Worm (Caenorhabditis elegans): ENCODE measurements around the gene ttbk-8.2.

ttbk-8.2 gene

ce11 chrIV:5655966-5656389 is 24.2 kb downstream of the ttbk-8.2 start (continued):
- peak; percentile 49 for TF ChIP-seq R02D3.7 (tag; optimal IDR thresholded peaks at IDR 0.05)
- no peak for TF ChIP-seq ztf-11 (tag; optimal IDR thresholded peaks at IDR 0.05)
- TF ChIP-seq ama-1 (optimal IDR thresholded peaks at IDR 0.05), result no peak
- TF ChIP-seq nhr-67 (tag; optimal IDR thresholded peaks at IDR 0.05), result no peak
- TF ChIP-seq jun-1 (tag; optimal IDR thresholded peaks at IDR 0.05), result peak; percentile 66
- no peak for TF ChIP-seq egl-5 (tag; optimal IDR thresholded peaks at IDR 0.05)
- peak; percentile 46 for TF ChIP-seq nfya-1 (tag; optimal IDR thresholded peaks at IDR 0.05; ENCODE audit: insufficient read depth)
- peak; percentile 87 for TF ChIP-seq nhr-23 (tag; optimal IDR thresholded peaks at IDR 0.05)
- TF ChIP-seq pqm-1 (tag; optimal IDR thresholded peaks at IDR 0.05), result peak; percentile 72
- no peak for TF ChIP-seq ceh-9 (tag; optimal IDR thresholded peaks at IDR 0.05)
- no peak for TF ChIP-seq nhr-77 (tag; optimal IDR thresholded peaks at IDR 0.05)
- TF ChIP-seq ZK546.5 (tag; optimal IDR thresholded peaks at IDR 0.05), result no peak

- TF ChIP-seq nhr-11 (tag; optimal IDR thresholded peaks at IDR 0.05) (peak; percentile 67), aly-2 (tag; optimal IDR thresholded peaks at IDR 0.05) (no peak), elt-3 (tag; optimal IDR thresholded peaks at IDR 0.05) (no peak), ama-1 (optimal IDR thresholded peaks at IDR 0.05) (no peak), nfya-1 (tag; optimal IDR thresholded peaks at IDR 0.05; ENCODE audit: insufficient read depth) (peak; percentile 84), fos-1 (tag; optimal IDR thresholded peaks at IDR 0.05) (no peak), fkh-10 (GFP tag; optimal IDR thresholded peaks at IDR 0.05) (no peak), nhr-28 (tag; optimal IDR thresholded peaks at IDR 0.05) (no peak), lin-15B (tag; optimal IDR thresholded peaks at IDR 0.05) (peak; percentile 62), egl-27 (tag; optimal IDR thresholded peaks at IDR 0.05) (no peak), mdl-1 (tag; optimal IDR thresholded peaks at IDR 0.05) (no peak), tbx-2 (tag; optimal IDR thresholded peaks at IDR 0.05) (peak; percentile 59), pqm-1 (tag; optimal IDR thresholded peaks at IDR 0.05) (peak; percentile 23), zag-1 (tag; optimal IDR thresholded peaks at IDR 0.05) (no peak), ceh-9 (tag; optimal IDR thresholded peaks at IDR 0.05) (no peak), nhr-237 (tag; optimal IDR thresholded peaks at IDR 0.05) (no peak), elt-2 (tag; optimal IDR thresholded peaks at IDR 0.05) (peak; percentile 47), ztf-4 (tag; optimal IDR thresholded peaks at IDR 0.05) (peak; percentile 36), sea-2 (GFP tag; optimal IDR thresholded peaks at IDR 0.05) (no peak), fkh-2 (tag; optimal IDR thresholded peaks at IDR 0.05) (no peak), nhr-43 (tag; optimal IDR thresholded peaks at IDR 0.05; ENCODE audit: poor library complexity, severe bottlenecking) (peak; percentile 94), skn-1 (tag; optimal IDR thresholded peaks at IDR 0.05) (no peak), lin-39 (tag; optimal IDR thresholded peaks at IDR 0.05) (peak; percentile 12), hmg-11 (tag; optimal IDR thresholded peaks at IDR 0.05) (peak; percentile 31), snpc-4 (tag; optimal IDR thresholded peaks at IDR 0.05) (peak; percentile 37), ztf-11 (tag; optimal IDR thresholded peaks at IDR 0.05) (no peak), ZK546.5 (tag; optimal IDR thresholded peaks at IDR 0.05) (no peak), pha-4 (tag; optimal IDR thresholded peaks at IDR 0.05) (peak; percentile 81), R02D3.7 (tag; optimal IDR thresholded peaks at IDR 0.05) (peak; percentile 46), nhr-12 (tag; optimal IDR thresholded peaks at IDR 0.05) (no peak), unc-39 (tag; optimal IDR thresholded peaks at IDR 0.05) (no peak), nhr-23 (tag; optimal IDR thresholded peaks at IDR 0.05) (peak; percentile 94), nhr-25 (tag; optimal IDR thresholded peaks at IDR 0.05) (peak; percentile 94), daf-12 (tag; optimal IDR thresholded peaks at IDR 0.05) (no peak), ceh-82 (tag; optimal IDR thresholded peaks at IDR 0.05) (no peak), unc-62 (GFP tag; optimal IDR thresholded peaks at IDR 0.05) (no peak), nhr-67 (tag; optimal IDR thresholded peaks at IDR 0.05) (no peak), ceh-28 (tag; optimal IDR thresholded peaks at IDR 0.05) (peak; percentile 67), mml-1 (tag; optimal IDR thresholded peaks at IDR 0.05) (no peak), nhr-77 (tag; optimal IDR thresholded peaks at IDR 0.05) (no peak), jun-1 (tag; optimal IDR thresholded peaks at IDR 0.05) (peak; percentile 70), nhr-76 (tag; optimal IDR thresholded peaks at IDR 0.05) (no peak), ceh-16 (tag; optimal IDR thresholded peaks at IDR 0.05) (no peak), eor-1 (tag; optimal IDR thresholded peaks at IDR 0.05) (no peak), egl-5 (tag; optimal IDR thresholded peaks at IDR 0.05) (no peak), lsy-12 (tag; optimal IDR thresholded peaks at IDR 0.05) (peak; percentile 49), elt-1 (tag; optimal IDR thresholded peaks at IDR 0.05) (no peak)
These were observed 25.5 kb downstream of the ttbk-8.2 start for ce11 chrIV:5657126-5657666.

Measured in whole organism, L3 larva.